Fruit fly (Drosophila melanogaster) whole organism, wandering third instar larva: ENCODE measurements around the gene CG14932.
A peak's percentile ranks its signal among the peaks of the same experiment; 100 is the strongest.

Source experiments
- Abd-B ChIP-seq: fragments of >200 bp; optimal IDR thresholded peaks from 2 replicates; lab custom pipeline; 2017; ENCODE audit warnings: missing biosample characterization, missing genetic modification characterization
- CG32264 ChIP-seq: fragments of 200-800 bp; sonication (Bioruptor generic); optimal IDR thresholded peaks from 2 replicates; lab custom pipeline; 2016; ENCODE audit warnings: missing biosample characterization, missing genetic modification characterization
- CG9705 ChIP-seq: fragments of 200-800 bp; sonication (Bioruptor generic); optimal IDR thresholded peaks from 2 replicates; lab custom pipeline; 2018; ENCODE audit warnings: missing biosample characterization, mild to moderate bottlenecking, missing genetic modification characterization
- CrebA ChIP-seq: fragments of 200-800 bp; sonication (Bioruptor generic); optimal IDR thresholded peaks from 2 replicates; lab custom pipeline; 2016; ENCODE audit warnings: missing biosample characterization, mild to moderate bottlenecking, missing genetic modification characterization, borderline replicate concordance
- Dfd ChIP-seq: fragments of >200 bp; optimal IDR thresholded peaks from 2 replicates; lab custom pipeline; 2017; ENCODE audit warnings: missing biosample characterization, missing genetic modification characterization
- Dif ChIP-seq: fragments of 200-275, 200-300 bp; sonication (Bioruptor generic); optimal IDR thresholded peaks from 2 replicates; lab custom pipeline; 2018; ENCODE audit warnings: missing biosample characterization, missing genetic modification characterization; ENCODE audit not compliant: partially characterized antibody
- GATAd ChIP-seq: sonication (Bioruptor generic); optimal IDR thresholded peaks from 2 replicates; lab custom pipeline; 2016; ENCODE audit warnings: missing biosample characterization, missing genetic modification characterization
- HLH106 ChIP-seq: fragments of 200-800 bp; optimal IDR thresholded peaks from 3 replicates; lab custom pipeline; 2019; ENCODE audit warnings: missing biosample characterization, mild to moderate bottlenecking, missing genetic modification characterization, moderate library complexity
- Hnf4 ChIP-seq: fragments of 200-800 bp; sonication (Bioruptor generic); optimal IDR thresholded peaks from 2 replicates; lab custom pipeline; 2016; ENCODE audit warnings: missing biosample characterization, mild to moderate bottlenecking, missing genetic modification characterization
- Hr78 ChIP-seq: fragments of >200 bp; optimal IDR thresholded peaks from 2 replicates; lab custom pipeline; 2017; ENCODE audit warnings: missing biosample characterization, missing genetic modification characterization
- Hr83 ChIP-seq: fragments of 200-300 bp; sonication (Bioruptor generic); optimal IDR thresholded peaks from 2 replicates; lab custom pipeline; 2016; ENCODE audit warnings: missing biosample characterization, mild to moderate bottlenecking, missing genetic modification characterization, moderate library complexity; ENCODE audit not compliant: poor library complexity, severe bottlenecking
- Jra ChIP-seq: sonication (Bioruptor generic); optimal IDR thresholded peaks from 2 replicates; lab custom pipeline; 2016; ENCODE audit warnings: missing biosample characterization, missing genetic modification characterization
- Mio ChIP-seq: sonication (Bioruptor generic); optimal IDR thresholded peaks from 2 replicates; lab custom pipeline; 2016; ENCODE audit warnings: missing biosample characterization, missing genetic modification characterization
- Myc ChIP-seq: fragments of >200 bp; optimal IDR thresholded peaks from 2 replicates; lab custom pipeline; 2017
- N ChIP-seq: fragments of >200 bp; optimal IDR thresholded peaks from 2 replicates; lab custom pipeline; 2018; ENCODE audit warnings: missing biosample characterization, missing external identifiers, missing genetic modification characterization
- OdsH ChIP-seq: fragments of 200-800 bp; sonication (Bioruptor generic); optimal IDR thresholded peaks from 2 replicates; lab custom pipeline; 2016; ENCODE audit warnings: missing biosample characterization, mild to moderate bottlenecking, missing genetic modification characterization
- Rel ChIP-seq, 2 experiments: fragments of 200-800 bp; sonication (Bioruptor generic) in 1 of 2; optimal IDR thresholded peaks; 2 replicates in 1 of 2; 3 replicates in 1 of 2; lab custom pipeline; 2016 to 2019; ENCODE audit warnings: mild to moderate bottlenecking in 2 of 2, missing biosample characterization in 2 of 2, missing genetic modification characterization in 2 of 2, moderate library complexity in 1 of 2
- Sp1 ChIP-seq: fragments of 200-800 bp; sonication (Bioruptor generic); optimal IDR thresholded peaks from 3 replicates; lab custom pipeline; 2019; ENCODE audit warnings: missing biosample characterization, mild to moderate bottlenecking, missing genetic modification characterization, moderate library complexity
- Vsx2 ChIP-seq: fragments of 200-300, 225-300 bp; sonication (Bioruptor generic); optimal IDR thresholded peaks from 2 replicates; lab custom pipeline; 2018; ENCODE audit warnings: missing biosample characterization, missing genetic modification characterization; ENCODE audit not compliant: partially characterized antibody
- br ChIP-seq: fragments of 200-800 bp; sonication (Bioruptor generic); optimal IDR thresholded peaks from 2 replicates; lab custom pipeline; 2016; ENCODE audit warnings: missing biosample characterization, missing genetic modification characterization
- brk ChIP-seq: fragments of 200-800 bp; sonication (Bioruptor generic); optimal IDR thresholded peaks from 2 replicates; lab custom pipeline; 2016; ENCODE audit warnings: missing biosample characterization, mild to moderate bottlenecking, missing genetic modification characterization
- dl ChIP-seq, 2 experiments: fragments of 175-275, 200-275 bp in 1 of 2; fragments of 200-275 bp in 1 of 2; sonication (Bioruptor generic); optimal IDR thresholded peaks; lab custom pipeline; 2018; ENCODE audit warnings: mild to moderate bottlenecking in 2 of 2, missing biosample characterization in 2 of 2, missing genetic modification characterization in 2 of 2, moderate library complexity in 2 of 2; ENCODE audit not compliant: partially characterized antibody in 2 of 2, insufficient read depth in 1 of 2
- dmrt93B ChIP-seq: fragments of 200-800 bp; sonication (Bioruptor generic); optimal IDR thresholded peaks from 2 replicates; lab custom pipeline; 2018; ENCODE audit warnings: missing biosample characterization, mild to moderate bottlenecking, missing genetic modification characterization
- dsf ChIP-seq: sonication (Bioruptor generic); optimal IDR thresholded peaks from 2 replicates; lab custom pipeline; 2016; ENCODE audit warnings: missing biosample characterization, missing genetic modification characterization, borderline replicate concordance
- ey ChIP-seq: fragments of 200-800 bp; sonication (Bioruptor generic); optimal IDR thresholded peaks from 2 replicates; lab custom pipeline; 2016; ENCODE audit warnings: missing biosample characterization, missing genetic modification characterization
- foxo ChIP-seq, 2 experiments: fragments of 200-800 bp; sonication (Bioruptor generic); optimal IDR thresholded peaks; 2 replicates in 1 of 2; 3 replicates in 1 of 2; lab custom pipeline; 2016 to 2017; ENCODE audit warnings: missing biosample characterization in 2 of 2, missing genetic modification characterization in 2 of 2
- fru ChIP-seq: fragments of 200-800 bp; sonication (Bioruptor generic); optimal IDR thresholded peaks from 3 replicates; lab custom pipeline; 2016; ENCODE audit warnings: missing biosample characterization, mild to moderate bottlenecking, missing genetic modification characterization
- h ChIP-seq: fragments of 200-800 bp; sonication (Bioruptor generic); optimal IDR thresholded peaks from 3 replicates; lab custom pipeline; 2016; ENCODE audit warnings: missing biosample characterization, mild to moderate bottlenecking, missing genetic modification characterization
- jim ChIP-seq: fragments of 175-275, 200-325 bp; sonication (Bioruptor generic); optimal IDR thresholded peaks from 2 replicates; lab custom pipeline; 2016; ENCODE audit warnings: missing biosample characterization, mild to moderate bottlenecking, missing genetic modification characterization
- lola ChIP-seq: fragments of >200 bp; optimal IDR thresholded peaks from 2 replicates; lab custom pipeline; 2017; ENCODE audit warnings: missing biosample characterization, missing genetic modification characterization
- pan ChIP-seq: fragments of >200 bp; optimal IDR thresholded peaks from 2 replicates; lab custom pipeline; 2017
- psq ChIP-seq: fragments of 200-800 bp; sonication (Bioruptor generic); optimal IDR thresholded peaks from 3 replicates; lab custom pipeline; 2017; ENCODE audit warnings: missing biosample characterization, mild to moderate bottlenecking, missing genetic modification characterization, moderate library complexity
- rgr ChIP-seq: fragments of 200-800 bp; sonication (Bioruptor generic); optimal IDR thresholded peaks from 3 replicates; lab custom pipeline; 2016; ENCODE audit warnings: missing biosample characterization, mild to moderate bottlenecking, missing genetic modification characterization
- sage ChIP-seq: fragments of 200-800 bp; sonication (Bioruptor generic); optimal IDR thresholded peaks from 2 replicates; lab custom pipeline; 2016; ENCODE audit warnings: missing biosample characterization, mild to moderate bottlenecking, missing genetic modification characterization
- sv ChIP-seq: fragments of 200-800 bp; sonication (Bioruptor generic); optimal IDR thresholded peaks from 3 replicates; lab custom pipeline; 2016; ENCODE audit warnings: missing biosample characterization, missing genetic modification characterization
- tai ChIP-seq: sonication (Bioruptor generic); optimal IDR thresholded peaks from 2 replicates; lab custom pipeline; 2016; ENCODE audit warnings: missing biosample characterization, missing genetic modification characterization
- usp ChIP-seq: fragments of >200 bp; optimal IDR thresholded peaks from 2 replicates; lab custom pipeline; 2017; ENCODE audit warnings: missing biosample characterization, missing genetic modification characterization
- woc ChIP-seq: sonication (Bioruptor generic); optimal IDR thresholded peaks from 2 replicates; lab custom pipeline; 2016; ENCODE audit warnings: missing biosample characterization, mild to moderate bottlenecking, missing genetic modification characterization

Gene CG14932

dm6 chr2L:11806022-11806700 is 16.4 kb downstream of the CG14932 start:
- TF ChIP-seq sv (no peak), Rel (GFP tag; optimal IDR thresholded peaks at IDR 0.05; lab: Kevin White, UChicago) (no peak), Rel (tag; optimal IDR thresholded peaks at IDR 0.05; lab: Kevin White, UChicago) (peak; percentile 42), Hr83 (GFP tag; lab: Kevin White, UChicago) (peak; percentile 30), Hr78 (no peak), OdsH (GFP tag; lab: Kevin White, UChicago) (peak; percentile 1), CG32264 (no peak), dmrt93B (GFP tag; lab: Kevin White, UChicago) (no peak), foxo (GFP tag; optimal IDR thresholded peaks at IDR 0.05; lab: Kevin White, UChicago) (peak in 1 of 2 experiments; percentile 9), CrebA (GFP tag; lab: Kevin White, UChicago) (no peak), N (GFP tag; lab: Kevin White, UChicago) (peak; percentile 27), psq (GFP tag; lab: Kevin White, UChicago) (no peak), Sp1 (GFP tag; lab: Kevin White, UChicago) (peak; percentile 1), HLH106 (tag; lab: Kevin White, UChicago) (peak; percentile 33), br (GFP tag; lab: Kevin White, UChicago) (no peak), rgr (GFP tag; lab: Kevin White, UChicago) (peak; percentile 18), woc (GFP tag; lab: Kevin White, UChicago) (peak; percentile 1)

DNA sequence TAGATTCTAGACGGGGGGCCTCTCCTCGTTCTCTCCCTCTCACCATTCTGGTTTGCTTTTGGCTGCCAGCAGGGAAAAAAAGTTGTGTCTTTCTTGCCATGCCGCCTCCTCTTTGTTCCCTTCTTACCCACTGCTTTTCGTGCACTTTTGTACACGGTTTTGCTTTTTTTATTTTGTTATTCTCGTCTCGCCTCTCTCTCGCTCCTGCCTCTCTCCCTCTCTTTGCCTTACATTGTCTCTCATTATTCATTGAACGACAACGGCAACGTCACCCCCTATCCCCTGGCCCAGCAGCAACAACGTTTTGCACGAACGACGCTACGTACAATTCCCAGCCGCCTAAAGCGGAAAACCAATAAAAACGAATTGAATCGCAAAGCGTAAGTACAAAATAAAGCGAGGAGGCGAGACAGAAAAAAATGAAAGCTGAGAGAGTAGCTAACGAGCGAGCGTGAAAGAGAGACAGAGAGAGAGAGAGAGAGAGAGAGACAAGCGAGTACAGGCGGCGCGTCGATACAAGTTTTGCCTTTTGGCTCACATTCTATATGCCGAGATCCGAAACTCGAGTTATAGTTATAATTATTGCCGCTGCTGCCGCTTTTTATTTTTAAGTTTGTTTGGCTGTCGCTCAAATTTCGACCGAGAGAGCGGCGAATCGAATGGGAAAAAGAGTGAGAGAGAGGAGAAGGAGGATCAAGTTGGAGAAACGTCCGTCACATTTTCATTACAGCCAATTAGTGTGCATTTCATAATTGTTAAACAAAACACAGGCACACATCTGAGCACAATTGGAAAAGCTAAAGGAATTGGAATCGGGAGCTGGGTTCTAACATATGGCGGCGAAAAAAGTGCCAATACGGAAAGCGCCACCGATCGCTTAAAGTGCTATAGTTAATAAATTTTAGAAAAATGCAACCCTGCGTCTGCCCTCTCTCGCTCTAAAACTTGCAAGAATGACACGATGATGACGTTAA is 17.3 kb downstream of the CG14932 start:
- TF ChIP-seq lola, result no peak
- peak; percentile 37 for TF ChIP-seq OdsH (GFP tag; lab: Kevin White, UChicago)
- TF ChIP-seq Sp1 (GFP tag; lab: Kevin White, UChicago), result peak; percentile 75
- TF ChIP-seq dsf, result no peak
- TF ChIP-seq Jra (GFP tag; lab: Kevin White, UChicago), result peak; percentile 86
- no peak for TF ChIP-seq Hr78
- TF ChIP-seq Dif (GFP tag; lab: Kevin White, UChicago), result peak; percentile 90
- TF ChIP-seq tai, result no peak
- peak; percentile 81 for TF ChIP-seq br (GFP tag; lab: Kevin White, UChicago)
- no peak for TF ChIP-seq pan (lab: Kevin White, UChicago)
- TF ChIP-seq dl (GFP tag; optimal IDR thresholded peaks at IDR 0.05; lab: Kevin White, UChicago; ENCODE audit: insufficient read depth in 1 of 2, partially characterized antibody in 2 of 2), result peak; percentile 73 to 88
- no peak for TF ChIP-seq usp (GFP tag; lab: Kevin White, UChicago)
- peak; percentile 47 for TF ChIP-seq Mio
- TF ChIP-seq Hr83 (GFP tag; lab: Kevin White, UChicago), result peak; percentile 11
- TF ChIP-seq Myc (lab: Kevin White, UChicago), result no peak
- peak; percentile 79 for TF ChIP-seq sage
- TF ChIP-seq foxo (GFP tag; optimal IDR thresholded peaks at IDR 0.05; lab: Kevin White, UChicago), result peak; percentile 24 to 58
- peak; percentile 43 for TF ChIP-seq woc (GFP tag; lab: Kevin White, UChicago)
- peak; percentile 24 for TF ChIP-seq ey (GFP tag; lab: Kevin White, UChicago)
- peak; percentile 98 for TF ChIP-seq jim
- peak; percentile 27 for TF ChIP-seq HLH106 (tag; lab: Kevin White, UChicago)
- TF ChIP-seq dmrt93B (GFP tag; lab: Kevin White, UChicago), result no peak
- no peak for TF ChIP-seq Dfd (GFP tag; lab: Kevin White, UChicago)
- peak; percentile 68 for TF ChIP-seq h (GFP tag; lab: Kevin White, UChicago)
- no peak for TF ChIP-seq N (GFP tag; lab: Kevin White, UChicago)
- TF ChIP-seq psq (GFP tag; lab: Kevin White, UChicago), result peak; percentile 100
- peak; percentile 92 for TF ChIP-seq Vsx2 (GFP tag; lab: Kevin White, UChicago)
- no peak for TF ChIP-seq GATAd (GFP tag; lab: Kevin White, UChicago)
- TF ChIP-seq CrebA (GFP tag; lab: Kevin White, UChicago), result peak; percentile 93
- peak; percentile 78 for TF ChIP-seq CG32264
- peak; percentile 83 for TF ChIP-seq brk (GFP tag; lab: Kevin White, UChicago)
- TF ChIP-seq Abd-B (GFP tag; lab: Kevin White, UChicago), result no peak
- TF ChIP-seq rgr (GFP tag; lab: Kevin White, UChicago), result peak; percentile 64
- TF ChIP-seq Hnf4 (GFP tag; lab: Kevin White, UChicago), result peak; percentile 63
- TF ChIP-seq CG9705, result peak; percentile 35
- TF ChIP-seq fru (GFP tag; lab: Kevin White, UChicago), result peak; percentile 64
- no peak for TF ChIP-seq sv
- TF ChIP-seq Rel (GFP tag; optimal IDR thresholded peaks at IDR 0.05; lab: Kevin White, UChicago), result peak; percentile 94
- peak; percentile 74 for TF ChIP-seq Rel (tag; optimal IDR thresholded peaks at IDR 0.05; lab: Kevin White, UChicago)
- TF ChIP-seq, all 38 proteins: peak for 25
